Fruit fly (Drosophila melanogaster) whole organism, wandering third instar larva: ENCODE measurements around the gene eIF3i.

ENCODE experiments used
- Abd-B ChIP-seq: fragments of >200 bp; optimal IDR thresholded peaks from 2 replicates; lab custom pipeline; 2017; ENCODE audit warnings: missing biosample characterization, missing genetic modification characterization
- CG32264 ChIP-seq: fragments of 200-800 bp; sonication (Bioruptor generic); optimal IDR thresholded peaks from 2 replicates; lab custom pipeline; 2016; ENCODE audit warnings: missing biosample characterization, missing genetic modification characterization
- CG9705 ChIP-seq: fragments of 200-800 bp; sonication (Bioruptor generic); optimal IDR thresholded peaks from 2 replicates; lab custom pipeline; 2018; ENCODE audit warnings: missing biosample characterization, mild to moderate bottlenecking, missing genetic modification characterization
- CrebA ChIP-seq: fragments of 200-800 bp; sonication (Bioruptor generic); optimal IDR thresholded peaks from 2 replicates; lab custom pipeline; 2016; ENCODE audit warnings: missing biosample characterization, mild to moderate bottlenecking, missing genetic modification characterization, borderline replicate concordance
- Dif ChIP-seq: fragments of 200-275, 200-300 bp; sonication (Bioruptor generic); optimal IDR thresholded peaks from 2 replicates; lab custom pipeline; 2018; ENCODE audit warnings: missing biosample characterization, missing genetic modification characterization; ENCODE audit not compliant: partially characterized antibody
- GATAd ChIP-seq: sonication (Bioruptor generic); optimal IDR thresholded peaks from 2 replicates; lab custom pipeline; 2016; ENCODE audit warnings: missing biosample characterization, missing genetic modification characterization
- HLH106 ChIP-seq: fragments of 200-800 bp; optimal IDR thresholded peaks from 3 replicates; lab custom pipeline; 2019; ENCODE audit warnings: missing biosample characterization, mild to moderate bottlenecking, missing genetic modification characterization, moderate library complexity
- Hnf4 ChIP-seq: fragments of 200-800 bp; sonication (Bioruptor generic); optimal IDR thresholded peaks from 2 replicates; lab custom pipeline; 2016; ENCODE audit warnings: missing biosample characterization, mild to moderate bottlenecking, missing genetic modification characterization
- Hr78 ChIP-seq: fragments of >200 bp; optimal IDR thresholded peaks from 2 replicates; lab custom pipeline; 2017; ENCODE audit warnings: missing biosample characterization, missing genetic modification characterization
- Hr83 ChIP-seq: fragments of 200-300 bp; sonication (Bioruptor generic); optimal IDR thresholded peaks from 2 replicates; lab custom pipeline; 2016; ENCODE audit warnings: missing biosample characterization, mild to moderate bottlenecking, missing genetic modification characterization, moderate library complexity; ENCODE audit not compliant: poor library complexity, severe bottlenecking
- Jra ChIP-seq: sonication (Bioruptor generic); optimal IDR thresholded peaks from 2 replicates; lab custom pipeline; 2016; ENCODE audit warnings: missing biosample characterization, missing genetic modification characterization
- Mio ChIP-seq: sonication (Bioruptor generic); optimal IDR thresholded peaks from 2 replicates; lab custom pipeline; 2016; ENCODE audit warnings: missing biosample characterization, missing genetic modification characterization
- Myc ChIP-seq: fragments of >200 bp; optimal IDR thresholded peaks from 2 replicates; lab custom pipeline; 2017
- N ChIP-seq: fragments of >200 bp; optimal IDR thresholded peaks from 2 replicates; lab custom pipeline; 2018; ENCODE audit warnings: missing biosample characterization, missing external identifiers, missing genetic modification characterization
- OdsH ChIP-seq: fragments of 200-800 bp; sonication (Bioruptor generic); optimal IDR thresholded peaks from 2 replicates; lab custom pipeline; 2016; ENCODE audit warnings: missing biosample characterization, mild to moderate bottlenecking, missing genetic modification characterization
- Rel ChIP-seq, 2 experiments: fragments of 200-800 bp; sonication (Bioruptor generic) in 1 of 2; optimal IDR thresholded peaks; 2 replicates in 1 of 2; 3 replicates in 1 of 2; lab custom pipeline; 2016 to 2019; ENCODE audit warnings: mild to moderate bottlenecking in 2 of 2, missing biosample characterization in 2 of 2, missing genetic modification characterization in 2 of 2, moderate library complexity in 1 of 2
- Sp1 ChIP-seq: fragments of 200-800 bp; sonication (Bioruptor generic); optimal IDR thresholded peaks from 3 replicates; lab custom pipeline; 2019; ENCODE audit warnings: missing biosample characterization, mild to moderate bottlenecking, missing genetic modification characterization, moderate library complexity
- Vsx2 ChIP-seq: fragments of 200-300, 225-300 bp; sonication (Bioruptor generic); optimal IDR thresholded peaks from 2 replicates; lab custom pipeline; 2018; ENCODE audit warnings: missing biosample characterization, missing genetic modification characterization; ENCODE audit not compliant: partially characterized antibody
- br ChIP-seq: fragments of 200-800 bp; sonication (Bioruptor generic); optimal IDR thresholded peaks from 2 replicates; lab custom pipeline; 2016; ENCODE audit warnings: missing biosample characterization, missing genetic modification characterization
- brk ChIP-seq: fragments of 200-800 bp; sonication (Bioruptor generic); optimal IDR thresholded peaks from 2 replicates; lab custom pipeline; 2016; ENCODE audit warnings: missing biosample characterization, mild to moderate bottlenecking, missing genetic modification characterization
- dl ChIP-seq, 2 experiments: fragments of 175-275, 200-275 bp in 1 of 2; fragments of 200-275 bp in 1 of 2; sonication (Bioruptor generic); optimal IDR thresholded peaks; lab custom pipeline; 2018; ENCODE audit warnings: mild to moderate bottlenecking in 2 of 2, missing biosample characterization in 2 of 2, missing genetic modification characterization in 2 of 2, moderate library complexity in 2 of 2; ENCODE audit not compliant: partially characterized antibody in 2 of 2, insufficient read depth in 1 of 2
- dmrt93B ChIP-seq: fragments of 200-800 bp; sonication (Bioruptor generic); optimal IDR thresholded peaks from 2 replicates; lab custom pipeline; 2018; ENCODE audit warnings: missing biosample characterization, mild to moderate bottlenecking, missing genetic modification characterization
- dsf ChIP-seq: sonication (Bioruptor generic); optimal IDR thresholded peaks from 2 replicates; lab custom pipeline; 2016; ENCODE audit warnings: missing biosample characterization, missing genetic modification characterization, borderline replicate concordance
- ey ChIP-seq: fragments of 200-800 bp; sonication (Bioruptor generic); optimal IDR thresholded peaks from 2 replicates; lab custom pipeline; 2016; ENCODE audit warnings: missing biosample characterization, missing genetic modification characterization
- fru ChIP-seq: fragments of 200-800 bp; sonication (Bioruptor generic); optimal IDR thresholded peaks from 3 replicates; lab custom pipeline; 2016; ENCODE audit warnings: missing biosample characterization, mild to moderate bottlenecking, missing genetic modification characterization
- h ChIP-seq: fragments of 200-800 bp; sonication (Bioruptor generic); optimal IDR thresholded peaks from 3 replicates; lab custom pipeline; 2016; ENCODE audit warnings: missing biosample characterization, mild to moderate bottlenecking, missing genetic modification characterization
- jim ChIP-seq: fragments of 175-275, 200-325 bp; sonication (Bioruptor generic); optimal IDR thresholded peaks from 2 replicates; lab custom pipeline; 2016; ENCODE audit warnings: missing biosample characterization, mild to moderate bottlenecking, missing genetic modification characterization
- lola ChIP-seq: fragments of >200 bp; optimal IDR thresholded peaks from 2 replicates; lab custom pipeline; 2017; ENCODE audit warnings: missing biosample characterization, missing genetic modification characterization
- pan ChIP-seq: fragments of >200 bp; optimal IDR thresholded peaks from 2 replicates; lab custom pipeline; 2017
- psq ChIP-seq: fragments of 200-800 bp; sonication (Bioruptor generic); optimal IDR thresholded peaks from 3 replicates; lab custom pipeline; 2017; ENCODE audit warnings: missing biosample characterization, mild to moderate bottlenecking, missing genetic modification characterization, moderate library complexity
- rgr ChIP-seq: fragments of 200-800 bp; sonication (Bioruptor generic); optimal IDR thresholded peaks from 3 replicates; lab custom pipeline; 2016; ENCODE audit warnings: missing biosample characterization, mild to moderate bottlenecking, missing genetic modification characterization
- sage ChIP-seq: fragments of 200-800 bp; sonication (Bioruptor generic); optimal IDR thresholded peaks from 2 replicates; lab custom pipeline; 2016; ENCODE audit warnings: missing biosample characterization, mild to moderate bottlenecking, missing genetic modification characterization
- sv ChIP-seq: fragments of 200-800 bp; sonication (Bioruptor generic); optimal IDR thresholded peaks from 3 replicates; lab custom pipeline; 2016; ENCODE audit warnings: missing biosample characterization, missing genetic modification characterization
- tai ChIP-seq: sonication (Bioruptor generic); optimal IDR thresholded peaks from 2 replicates; lab custom pipeline; 2016; ENCODE audit warnings: missing biosample characterization, missing genetic modification characterization
- usp ChIP-seq: fragments of >200 bp; optimal IDR thresholded peaks from 2 replicates; lab custom pipeline; 2017; ENCODE audit warnings: missing biosample characterization, missing genetic modification characterization
- woc ChIP-seq: sonication (Bioruptor generic); optimal IDR thresholded peaks from 2 replicates; lab custom pipeline; 2016; ENCODE audit warnings: missing biosample characterization, mild to moderate bottlenecking, missing genetic modification characterization

eIF3i gene

dm6 chr2L:4955094-4955823 lies 12.3 kb downstream of the eIF3i start, which contains the start of the genes Jon25Bi and Marcal1:
Gene Jon25Bi, minus strand, starts transcription at chr2L:4955144.
Gene Marcal1, plus strand, starts transcription at chr2L:4955509.
- TF ChIP-seq h (GFP tag; lab: Kevin White, UChicago) = no peak
- TF ChIP-seq dl (GFP tag; optimal IDR thresholded peaks at IDR 0.05; lab: Kevin White, UChicago; ENCODE audit: insufficient read depth in 1 of 2, partially characterized antibody in 2 of 2) = no peak
- no peak for TF ChIP-seq sage (GFP tag; lab: Kevin White, UChicago)
- no peak for TF ChIP-seq Hr78 (GFP tag; lab: Kevin White, UChicago)
- TF ChIP-seq pan (lab: Kevin White, UChicago) = no peak
- no peak for TF ChIP-seq psq (GFP tag; lab: Kevin White, UChicago)
- no peak for TF ChIP-seq Hnf4 (GFP tag; lab: Kevin White, UChicago)
- no peak for TF ChIP-seq sv (GFP tag; lab: Kevin White, UChicago)
- TF ChIP-seq fru = no peak
- TF ChIP-seq OdsH = no peak
- TF ChIP-seq CrebA (GFP tag; lab: Kevin White, UChicago) = no peak

DNA sequence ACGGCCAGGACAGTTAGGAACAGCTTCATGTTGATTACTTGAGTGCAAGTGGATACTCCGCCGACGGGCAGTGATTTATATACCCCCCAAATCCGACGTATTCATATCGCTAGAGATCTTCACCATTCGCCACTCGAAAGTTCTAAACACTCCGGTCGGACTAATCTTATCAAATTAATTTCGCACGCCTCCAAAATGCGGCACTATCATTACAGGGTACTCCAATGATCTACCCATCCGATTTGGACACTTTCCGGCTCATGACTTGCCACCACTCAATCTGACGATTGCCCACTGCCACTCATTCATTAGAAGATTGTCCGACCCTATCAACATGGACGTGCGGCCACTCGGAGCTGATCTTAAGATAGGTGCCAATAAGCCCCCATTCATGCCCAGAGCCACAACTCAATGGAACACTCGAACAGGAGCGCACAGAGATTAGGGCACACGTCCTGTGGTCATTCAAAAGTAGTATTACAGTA lies 14.4 kb downstream of the eIF3i start, which contains the start of gene Jon25Bii:
Jon25Bii (minus strand) TSS at position 51 of the 485 bp plus-strand sequence.
- TF ChIP-seq h (GFP tag; lab: Kevin White, UChicago) = peak; percentile 60
- no peak for TF ChIP-seq ey (GFP tag; lab: Kevin White, UChicago)

- TF ChIP-seq rgr (no peak), jim (GFP tag; lab: Kevin White, UChicago) (no peak), br (GFP tag; lab: Kevin White, UChicago) (no peak), ey (GFP tag; lab: Kevin White, UChicago) (no peak), Abd-B (no peak), HLH106 (tag; lab: Kevin White, UChicago) (no peak)
These were observed 16.9 kb downstream of the eIF3i start, which contains the start of gene Jon25Biii for dm6 chr2L:4950667-4951066. Gene Jon25Biii, minus strand, starts transcription at chr2L:4950767.

DNA sequence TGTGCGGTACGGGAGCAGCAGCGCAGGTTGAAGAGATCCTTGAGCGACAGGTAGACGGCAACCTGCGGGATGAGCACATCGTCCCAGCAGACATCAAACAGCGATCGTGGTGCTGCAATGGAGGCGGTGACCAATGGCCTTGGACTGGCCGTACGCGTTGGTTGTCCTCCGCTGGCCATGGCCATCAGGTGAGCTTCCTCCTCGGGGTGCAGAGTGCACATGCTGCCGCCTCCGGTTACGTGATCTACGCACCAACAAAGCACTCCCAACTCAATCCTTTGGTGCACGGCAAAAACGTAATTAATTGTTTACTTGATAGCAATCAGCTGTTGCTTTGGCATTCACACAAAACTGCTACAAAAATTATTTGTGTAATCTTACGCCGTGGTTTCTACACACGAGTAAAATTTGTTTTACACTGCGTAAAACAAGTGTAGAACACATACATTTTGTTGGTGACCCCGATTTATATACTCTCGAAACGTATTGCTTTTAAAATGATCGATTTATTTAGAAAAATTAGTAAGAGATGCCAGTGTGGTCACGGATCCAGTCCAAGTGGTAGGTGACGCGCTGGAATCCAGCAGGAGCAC lies 18.0 kb downstream of the eIF3i start, which contains the start of gene jet:
jet (minus strand) TSS at position 332 of the 593 bp plus-strand sequence.
- TF ChIP-seq lola (GFP tag; lab: Kevin White, UChicago) (no peak), Myc (lab: Kevin White, UChicago) (peak; percentile 10)

DNA sequence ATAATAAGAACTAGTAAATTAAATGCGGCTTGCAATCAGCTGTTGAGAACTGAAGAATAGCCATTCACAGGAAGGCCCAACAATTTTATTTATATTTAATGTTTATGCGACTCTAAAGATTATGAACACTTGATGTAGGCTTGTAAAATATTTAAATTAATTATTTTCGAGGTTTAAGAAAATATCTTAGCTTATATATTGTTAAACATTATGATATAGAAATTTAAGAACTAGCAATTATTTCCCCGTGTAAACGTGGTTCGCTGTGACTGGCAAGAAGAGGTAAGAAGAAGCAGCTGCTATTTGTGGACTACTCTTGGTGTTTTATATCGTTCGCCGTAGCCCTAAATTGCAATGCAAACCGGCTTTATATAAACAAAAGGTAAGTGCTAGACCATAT lies 22.3 kb downstream of the eIF3i start, which contains the start of the genes mRpL24 and betaggt-I:
mRpL24 (minus strand) TSS at position 62 of the 400 bp plus-strand sequence.
betaggt-I (plus strand) TSS at position 280 of the 400 bp plus-strand sequence.
- TF ChIP-seq Mio (GFP tag; lab: Kevin White, UChicago) (peak; percentile 49), HLH106 (tag; lab: Kevin White, UChicago) (peak; percentile 99), CG9705 (GFP tag; lab: Kevin White, UChicago) (peak; percentile 97), GATAd (GFP tag; lab: Kevin White, UChicago) (peak; percentile 85), dl (GFP tag; optimal IDR thresholded peaks at IDR 0.05; lab: Kevin White, UChicago; ENCODE audit: insufficient read depth in 1 of 2, partially characterized antibody in 2 of 2) (no peak), Vsx2 (GFP tag; lab: Kevin White, UChicago) (no peak), woc (peak; percentile 89), Sp1 (peak; percentile 98), Abd-B (no peak), ey (GFP tag; lab: Kevin White, UChicago) (peak; percentile 92), br (GFP tag; lab: Kevin White, UChicago) (peak; percentile 94), OdsH (peak; percentile 97), brk (GFP tag; lab: Kevin White, UChicago) (peak; percentile 96), CG32264 (peak; percentile 70), Myc (lab: Kevin White, UChicago) (peak; percentile 39), Dif (no peak), Hr83 (GFP tag; lab: Kevin White, UChicago) (peak; percentile 44), Jra (GFP tag; lab: Kevin White, UChicago) (peak; percentile 90), Hr78 (GFP tag; lab: Kevin White, UChicago) (no peak), h (GFP tag; lab: Kevin White, UChicago) (peak; percentile 97), rgr (peak; percentile 98), tai (GFP tag; lab: Kevin White, UChicago) (no peak), Hnf4 (GFP tag; lab: Kevin White, UChicago) (peak; percentile 93), Rel (GFP tag; optimal IDR thresholded peaks at IDR 0.05; lab: Kevin White, UChicago) (peak; percentile 46), Rel (tag; optimal IDR thresholded peaks at IDR 0.05; lab: Kevin White, UChicago) (peak; percentile 88), pan (lab: Kevin White, UChicago) (no peak), fru (peak; percentile 95), psq (GFP tag; lab: Kevin White, UChicago) (peak; percentile 94), dsf (GFP tag; lab: Kevin White, UChicago) (peak; percentile 91), dmrt93B (GFP tag; lab: Kevin White, UChicago) (peak; percentile 95), jim (GFP tag; lab: Kevin White, UChicago) (no peak), usp (GFP tag; lab: Kevin White, UChicago) (no peak), sage (GFP tag; lab: Kevin White, UChicago) (peak; percentile 90), N (GFP tag; lab: Kevin White, UChicago) (no peak)
